Fruit fly (Drosophila melanogaster) whole organism, prepupa: Measurements from ENCODE around the gene CCKLR-17D1.

Experiments
- Blimp-1 ChIP-seq: fragments of 200-800 bp; sonication (Bioruptor generic); optimal IDR thresholded peaks from 3 replicates; lab custom pipeline; 2017; ENCODE audit warnings: missing biosample characterization, missing genetic modification characterization, mild to moderate bottlenecking, moderate library complexity, missing genetic modification reagents
- CG10631 ChIP-seq: fragments of 200-800 bp; sonication (Bioruptor generic); optimal IDR thresholded peaks from 2 replicates; lab custom pipeline; 2016; ENCODE audit warnings: missing biosample characterization, missing genetic modification characterization
- CG10669 ChIP-seq: fragments of 200-800 bp; sonication (Bioruptor generic); optimal IDR thresholded peaks from 3 replicates; lab custom pipeline; 2018; ENCODE audit warnings: missing biosample characterization, mild to moderate bottlenecking, missing genetic modification characterization, moderate library complexity
- CG11294 ChIP-seq: fragments of 200-800 bp; sonication (Bioruptor generic); IDR thresholded peaks from 2 replicates; pipeline ENCODE4 v1.3.6; 2022; ENCODE audit warnings: missing biosample characterization, missing genetic modification characterization
- CG11762 ChIP-seq: fragments of 200-800 bp; sonication (Bioruptor generic); optimal IDR thresholded peaks from 3 replicates; lab custom pipeline; 2016; ENCODE audit warnings: missing biosample characterization, missing genetic modification characterization; ENCODE audit not compliant: insufficient read depth
- CG11902 ChIP-seq: fragments of 200-800 bp; sonication (Bioruptor generic); optimal IDR thresholded peaks from 3 replicates; lab custom pipeline; 2016; ENCODE audit warnings: missing biosample characterization, missing genetic modification characterization
- CG15336 ChIP-seq: fragments of 200-800 bp; sonication (Bioruptor generic); IDR thresholded peaks from 2 replicates; pipeline ENCODE4 v1.3.6; 2022; ENCODE audit warnings: missing biosample characterization, missing genetic modification characterization
- CG1621 ChIP-seq: fragments of 200-800 bp; sonication (Bioruptor generic); optimal IDR thresholded peaks from 3 replicates; lab custom pipeline; 2018; ENCODE audit warnings: missing biosample characterization, mild to moderate bottlenecking, missing genetic modification characterization
- CG16779 ChIP-seq: fragments of 200-800 bp; sonication (Bioruptor generic); optimal IDR thresholded peaks from 3 replicates; lab custom pipeline; 2017; ENCODE audit warnings: missing biosample characterization, mild to moderate bottlenecking, missing genetic modification characterization
- CG3032 ChIP-seq: fragments of 200-800 bp; optimal IDR thresholded peaks from 2 replicates; lab custom pipeline; 2019; ENCODE audit warnings: missing biosample characterization, mild to moderate bottlenecking, missing genetic modification characterization, moderate library complexity
- CG34406 ChIP-seq: fragments of 200-800 bp; sonication (Bioruptor generic); optimal IDR thresholded peaks from 3 replicates; lab custom pipeline; 2016; ENCODE audit warnings: missing biosample characterization, missing genetic modification characterization
- CG3919 ChIP-seq: fragments of 200-800 bp; sonication (Bioruptor generic); optimal IDR thresholded peaks from 3 replicates; lab custom pipeline; 2016; ENCODE audit warnings: missing biosample characterization, missing genetic modification characterization
- CG6276 ChIP-seq: fragments of 200-800 bp; sonication (Bioruptor generic); optimal IDR thresholded peaks from 2 replicates; lab custom pipeline; 2017; ENCODE audit warnings: missing biosample characterization, mild to moderate bottlenecking, missing genetic modification characterization
- CG6792 ChIP-seq: fragments of 200-800 bp; sonication (Bioruptor generic); optimal IDR thresholded peaks from 3 replicates; lab custom pipeline; 2016; ENCODE audit warnings: missing biosample characterization, missing genetic modification characterization
- CG6808 ChIP-seq: fragments of 200-800 bp; sonication (Bioruptor generic); optimal IDR thresholded peaks from 3 replicates; lab custom pipeline; 2017; ENCODE audit warnings: missing biosample characterization, missing genetic modification characterization, mild to moderate bottlenecking, moderate library complexity, missing genetic modification reagents
- CG6854 ChIP-seq: fragments of 200-800 bp; sonication (Bioruptor generic); optimal IDR thresholded peaks from 2 replicates; lab custom pipeline; 2017; ENCODE audit warnings: missing biosample characterization, mild to moderate bottlenecking, missing genetic modification characterization
- CG7368 ChIP-seq: fragments of 200-800 bp; sonication (Bioruptor generic); optimal IDR thresholded peaks from 3 replicates; lab custom pipeline; 2016; ENCODE audit warnings: missing biosample characterization, missing genetic modification characterization
- CG8119 ChIP-seq: fragments of 200-800 bp; sonication (Bioruptor generic); IDR thresholded peaks from 3 replicates; pipeline ENCODE4 v1.3.6; 2022; ENCODE audit warnings: missing biosample characterization, missing genetic modification characterization
- CG8319 ChIP-seq: fragments of 200-800 bp; sonication (Bioruptor generic); optimal IDR thresholded peaks from 3 replicates; lab custom pipeline; 2016; ENCODE audit warnings: missing biosample characterization, missing genetic modification characterization
- CG8632 ChIP-seq: fragments of 200-800 bp; sonication (Bioruptor generic); optimal IDR thresholded peaks from 3 replicates; lab custom pipeline; 2016; ENCODE audit warnings: missing biosample characterization, missing genetic modification characterization
- CG9139 ChIP-seq: fragments of 200-800 bp; sonication (Bioruptor generic); optimal IDR thresholded peaks from 3 replicates; lab custom pipeline; 2017; ENCODE audit warnings: missing biosample characterization, mild to moderate bottlenecking, missing genetic modification characterization
- Eip75B ChIP-seq: fragments of 200-800 bp; sonication (Bioruptor generic); optimal IDR thresholded peaks from 3 replicates; lab custom pipeline; 2016; ENCODE audit warnings: missing biosample characterization, missing genetic modification characterization
- Eip78C ChIP-seq: fragments of 200-800 bp; sonication (Bioruptor generic); peaks from one replicate; lab custom pipeline; 2016; ENCODE audit warnings: missing biosample characterization, missing genetic modification characterization
- Eip93F ChIP-seq: fragments of 200-800 bp; sonication (Bioruptor generic); optimal IDR thresholded peaks from 2 replicates; lab custom pipeline; 2016; ENCODE audit warnings: missing biosample characterization, mild to moderate bottlenecking, missing genetic modification characterization
- Ets21C ChIP-seq: fragments of 200-800 bp; sonication (Bioruptor generic); optimal IDR thresholded peaks from 3 replicates; lab custom pipeline; 2016; ENCODE audit warnings: missing biosample characterization, missing genetic modification characterization
- Ets96B ChIP-seq: fragments of 200-800 bp; optimal IDR thresholded peaks from 2 replicates; lab custom pipeline; 2019; ENCODE audit warnings: missing biosample characterization, mild to moderate bottlenecking, missing genetic modification characterization, moderate library complexity
- Gug ChIP-seq: fragments of 200-800 bp; sonication (Bioruptor generic); IDR thresholded peaks from 2 replicates; pipeline ENCODE4 v1.3.6; 2022; ENCODE audit warnings: missing biosample characterization, missing genetic modification characterization
- Hr39 ChIP-seq: fragments of 200-800 bp; sonication (Bioruptor generic); optimal IDR thresholded peaks from 2 replicates; lab custom pipeline; 2016; ENCODE audit warnings: missing biosample characterization, missing genetic modification characterization
- Lpt ChIP-seq: fragments of 200-800 bp; sonication (Bioruptor generic); optimal IDR thresholded peaks from 3 replicates; lab custom pipeline; 2016; ENCODE audit warnings: missing biosample characterization, missing genetic modification characterization
- Met ChIP-seq: fragments of 200-800 bp; sonication (Bioruptor generic); optimal IDR thresholded peaks from 3 replicates; lab custom pipeline; 2016; ENCODE audit warnings: missing biosample characterization, missing genetic modification characterization
- OdsH ChIP-seq: fragments of 200-800 bp; sonication (Bioruptor generic); optimal IDR thresholded peaks from 3 replicates; lab custom pipeline; 2016; ENCODE audit warnings: missing biosample characterization, missing genetic modification characterization
- Sox102F ChIP-seq: fragments of 200-800 bp; sonication (Bioruptor generic); optimal IDR thresholded peaks from 2 replicates; lab custom pipeline; 2016; ENCODE audit warnings: missing biosample characterization, mild to moderate bottlenecking, missing genetic modification characterization
- Sox14 ChIP-seq: fragments of 200-800 bp; sonication (Bioruptor generic); optimal IDR thresholded peaks from 3 replicates; lab custom pipeline; 2016; ENCODE audit warnings: missing biosample characterization, missing genetic modification characterization
- Sox15 ChIP-seq: fragments of 200-800 bp; sonication (Bioruptor generic); optimal IDR thresholded peaks from 3 replicates; lab custom pipeline; 2016; ENCODE audit warnings: missing biosample characterization, missing genetic modification characterization
- achi ChIP-seq: fragments of 200-800 bp; sonication (Bioruptor generic); optimal IDR thresholded peaks from 3 replicates; lab custom pipeline; 2016; ENCODE audit warnings: missing biosample characterization, missing genetic modification characterization
- acj6 ChIP-seq: fragments of 200-800 bp; sonication (Bioruptor generic); optimal IDR thresholded peaks from 3 replicates; lab custom pipeline; 2016; ENCODE audit warnings: missing biosample characterization, missing genetic modification characterization
- cyc ChIP-seq: fragments of 200-800 bp; sonication (Bioruptor generic); optimal IDR thresholded peaks from 3 replicates; lab custom pipeline; 2016; ENCODE audit warnings: missing biosample characterization, missing genetic modification characterization
- dsx ChIP-seq: fragments of 200-800 bp; optimal IDR thresholded peaks from 3 replicates; lab custom pipeline; 2019; ENCODE audit warnings: missing biosample characterization, mild to moderate bottlenecking, missing genetic modification characterization, moderate library complexity; ENCODE audit not compliant: poor library complexity, severe bottlenecking
- eg ChIP-seq: fragments of 200-800 bp; sonication (Bioruptor generic); IDR thresholded peaks from 3 replicates; pipeline ENCODE4 v1.3.6; 2022; ENCODE audit warnings: missing biosample characterization, missing genetic modification characterization
- fd59A ChIP-seq: fragments of 200-800 bp; sonication (Bioruptor generic); optimal IDR thresholded peaks from 2 replicates; lab custom pipeline; 2017; ENCODE audit warnings: missing biosample characterization, mild to moderate bottlenecking, missing genetic modification characterization, missing genetic modification reagents
- fkh ChIP-seq: fragments of 200-800 bp; sonication (Bioruptor generic); optimal IDR thresholded peaks from 3 replicates; lab custom pipeline; 2017; ENCODE audit warnings: missing biosample characterization, mild to moderate bottlenecking, missing genetic modification characterization, moderate library complexity
- lz ChIP-seq: fragments of 200-800 bp; sonication (Bioruptor generic); optimal IDR thresholded peaks from 3 replicates; lab custom pipeline; 2016; ENCODE audit warnings: missing biosample characterization, missing genetic modification characterization
- net ChIP-seq: fragments of 200-800 bp; sonication (Bioruptor generic); optimal IDR thresholded peaks from 3 replicates; lab custom pipeline; 2016; ENCODE audit warnings: missing biosample characterization, missing genetic modification characterization
- pdm3 ChIP-seq: fragments of 200-800 bp; sonication (Bioruptor generic); optimal IDR thresholded peaks from 3 replicates; lab custom pipeline; 2016; ENCODE audit warnings: missing biosample characterization, missing genetic modification characterization
- salr ChIP-seq, 2 experiments: fragments of 200-800 bp; sonication (Bioruptor generic); optimal IDR thresholded peaks; 3 replicates each; lab custom pipeline; 2016 to 2018; ENCODE audit warnings: missing biosample characterization in 2 of 2, missing genetic modification characterization in 2 of 2, mild to moderate bottlenecking in 1 of 2
- spab ChIP-seq: fragments of 200-800 bp; sonication (Bioruptor generic); optimal IDR thresholded peaks from 2 replicates; lab custom pipeline; 2017; ENCODE audit warnings: missing biosample characterization, mild to moderate bottlenecking, missing genetic modification characterization, missing genetic modification reagents
- topi ChIP-seq: fragments of 200-800 bp; sonication (Bioruptor generic); optimal IDR thresholded peaks from 3 replicates; lab custom pipeline; 2016; ENCODE audit warnings: missing biosample characterization, missing genetic modification characterization

The CCKLR-17D1 gene

DNA sequence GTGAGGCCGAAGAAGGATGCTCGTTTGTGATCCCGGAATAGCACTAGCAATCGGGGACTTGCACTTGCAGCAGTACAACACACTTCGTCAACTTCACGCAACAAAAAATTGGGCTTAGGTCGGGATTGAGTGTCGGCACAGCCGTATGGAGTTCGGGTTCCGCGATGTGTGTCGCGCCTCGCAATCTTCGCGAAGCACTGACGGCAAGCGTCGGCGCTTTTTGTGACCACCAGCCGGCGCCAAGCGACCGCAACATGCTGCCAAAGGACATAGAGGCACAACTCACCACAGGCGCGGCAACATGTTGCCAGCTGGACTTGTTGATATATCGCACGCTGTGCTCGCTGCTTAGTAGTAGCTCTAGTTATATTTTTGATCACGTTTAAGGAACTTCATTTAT lies at the start of gene CCKLR-17D1:
Gene CCKLR-17D1 (minus strand): TSS at position 303 of the 400 bp plus-strand sequence.
- TF ChIP-seq Blimp-1 (GFP tag; lab: Kevin White, UChicago): no peak
- no peak for TF ChIP-seq acj6 (GFP tag; lab: Kevin White, UChicago)
- TF ChIP-seq CG8119 (GFP tag; lab: Robert Waterston, UW): no peak
- no peak for TF ChIP-seq pdm3 (GFP tag; lab: Kevin White, UChicago)
- TF ChIP-seq Eip93F (GFP tag; lab: Kevin White, UChicago): no peak
- no peak for TF ChIP-seq CG11762 (GFP tag; lab: Kevin White, UChicago)
- TF ChIP-seq Gug: no peak
- no peak for TF ChIP-seq CG8632 (GFP tag; lab: Kevin White, UChicago)
- TF ChIP-seq CG7368: no peak
- no peak for TF ChIP-seq topi (GFP tag; lab: Kevin White, UChicago)
- TF ChIP-seq fd59A (GFP tag; lab: Kevin White, UChicago): no peak
- TF ChIP-seq, all 60 proteins: peak for 0

- TF ChIP-seq CG16779 (tag; lab: Kevin White, UChicago) (peak; percentile 79), CG6792 (GFP tag; lab: Kevin White, UChicago) (peak; percentile 87), CG6808 (GFP tag; lab: Kevin White, UChicago) (peak; percentile 93), CG6854 (GFP tag; lab: Kevin White, UChicago) (peak; percentile 59), Met (GFP tag; lab: Kevin White, UChicago) (peak; percentile 89), CG6276 (GFP tag; lab: Kevin White, UChicago) (peak; percentile 75), dsx (GFP tag; lab: Kevin White, UChicago) (peak; percentile 86), Sox15 (GFP tag; lab: Kevin White, UChicago) (peak; percentile 80), achi (GFP tag; lab: Kevin White, UChicago) (peak; percentile 91), net (GFP tag; lab: Kevin White, UChicago) (peak; percentile 84), CG11762 (GFP tag; lab: Kevin White, UChicago) (peak; percentile 83), CG8119 (GFP tag; lab: Robert Waterston, UW) (peak; percentile 87), spab (GFP tag; lab: Kevin White, UChicago) (peak; percentile 88), Sox14 (GFP tag; lab: Kevin White, UChicago) (peak; percentile 73), OdsH (GFP tag; lab: Kevin White, UChicago) (peak; percentile 89), salr (GFP tag; optimal IDR thresholded peaks at IDR 0.05; lab: Kevin White, UChicago) (peak; percentile 51 to 90), Eip78C (peak; percentile 97), CG3032 (tag; lab: Kevin White, UChicago) (peak; percentile 91), Eip93F (GFP tag; lab: Kevin White, UChicago) (peak; percentile 87), Lpt (GFP tag; lab: Kevin White, UChicago) (peak; percentile 71), Ets96B (peak; percentile 90), CG8632 (GFP tag; lab: Kevin White, UChicago) (peak; percentile 88), fkh (GFP tag; lab: Kevin White, UChicago) (no peak), eg (0 out of 3 replicates have a peak, but pooled peaks have one; percentile 49), lz (peak; percentile 86), Ets21C (GFP tag; lab: Kevin White, UChicago) (peak; percentile 59), CG9139 (GFP tag; lab: Kevin White, UChicago) (peak; percentile 84), CG11902 (GFP tag; lab: Kevin White, UChicago) (peak; percentile 67), CG10669 (GFP tag; lab: Kevin White, UChicago) (peak; percentile 85), CG3919 (peak; percentile 84), CG1621 (tag; lab: Kevin White, UChicago) (peak; percentile 9), pdm3 (GFP tag; lab: Kevin White, UChicago) (peak; percentile 85), Eip75B (GFP tag; lab: Kevin White, UChicago) (peak; percentile 82), CG11294 (GFP tag; lab: Robert Waterston, UW) (peak; percentile 33; the same call in 1 of the 2 replicates), CG15336 (peak; percentile 72), CG8319 (peak; percentile 70), Sox102F (peak; percentile 82), cyc (GFP tag; lab: Kevin White, UChicago) (peak; percentile 74), topi (GFP tag; lab: Kevin White, UChicago) (peak; percentile 87), fd59A (GFP tag; lab: Kevin White, UChicago) (peak; percentile 90), CG34406 (GFP tag; lab: Kevin White, UChicago) (peak; percentile 87), CG10631 (GFP tag; lab: Kevin White, UChicago) (peak; percentile 92), Hr39 (peak; percentile 69)
These were observed 49.6 kb upstream of the CCKLR-17D1 start for dm6 chrX:18775839-18776538.
